Worm (Caenorhabditis elegans) whole organism, L1 larva: ENCODE data around the gene ari-1.4.

Source experiments
- C34B4.2 ChIP-seq: sonication (generic microtip); optimal IDR thresholded peaks from 2 replicates; lab custom pipeline; 2017; ENCODE audit warnings: mild to moderate bottlenecking, missing genetic modification characterization, missing compliant biosample characterization
- Y116A8C.19 ChIP-seq: sonication (generic microtip); optimal IDR thresholded peaks from 2 replicates; lab custom pipeline; 2016; ENCODE audit warnings: missing compliant biosample characterization, missing genetic modification characterization, borderline replicate concordance
- aha-1 ChIP-seq: fragments of 150-350 bp; optimal IDR thresholded peaks from 2 replicates; lab custom pipeline; 2014; ENCODE audit warnings: missing biosample characterization, missing genetic modification characterization
- dsc-1 ChIP-seq: sonication (generic microtip); optimal IDR thresholded peaks from 2 replicates; lab custom pipeline; 2016; ENCODE audit warnings: mild to moderate bottlenecking, missing genetic modification characterization, missing compliant biosample characterization
- grh-1 ChIP-seq: fragments of 200-800 bp; sonication (Bioruptor generic); IDR thresholded peaks from 2 replicates; pipeline ENCODE4 v1.3.6; 2022; ENCODE audit warnings: missing genetic modification reagents, missing genetic modification characterization, missing compliant biosample characterization
- mef-2 ChIP-seq: fragments of 150-350 bp; optimal IDR thresholded peaks from 2 replicates; lab custom pipeline; 2014; ENCODE audit warnings: missing biosample characterization, missing genetic modification characterization
- nhr-47 ChIP-seq: sonication (generic microtip); optimal IDR thresholded peaks from 2 replicates; lab custom pipeline; 2016; ENCODE audit warnings: mild to moderate bottlenecking, missing genetic modification characterization, moderate library complexity, missing compliant biosample characterization
- pax-3 ChIP-seq: fragments of 200-800 bp; sonication (Bioruptor generic); optimal IDR thresholded peaks from 2 replicates; lab custom pipeline; 2018; ENCODE audit warnings: mild to moderate bottlenecking, missing genetic modification characterization, moderate library complexity, missing compliant biosample characterization
- vab-15 ChIP-seq: sonication (generic microtip); optimal IDR thresholded peaks from 2 replicates; lab custom pipeline; 2017; ENCODE audit warnings: missing genotype, mild to moderate bottlenecking, missing genetic modification characterization, missing compliant biosample characterization
- ztf-4 ChIP-seq: fragments of 150-350 bp; optimal IDR thresholded peaks from 2 replicates; lab custom pipeline; 2014; ENCODE audit warnings: missing biosample characterization, missing genetic modification characterization

ari-1.4 gene

DNA sequence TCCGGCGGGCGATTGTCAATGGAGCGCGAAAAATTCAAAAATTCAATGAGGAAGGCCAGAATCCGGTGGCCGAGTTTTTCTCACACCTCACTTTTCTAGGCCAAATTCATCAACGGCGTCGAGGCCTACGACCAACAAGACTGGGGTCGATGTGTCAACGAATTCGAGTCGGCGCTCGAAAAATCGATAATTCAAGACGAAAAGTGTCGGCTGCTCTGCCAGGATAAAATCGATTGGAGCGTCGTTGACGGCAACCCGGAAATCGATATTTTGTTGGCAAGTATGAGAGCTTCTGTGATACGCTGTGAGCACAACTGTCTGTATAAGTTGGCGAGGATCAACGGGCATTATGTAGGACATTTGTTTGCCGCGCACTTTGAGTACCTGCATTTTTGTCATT, 52.5 kb downstream of the ari-1.4 start:
- TF ChIP-seq grh-1 (GFP tag; lab: Robert Waterston, UW) (no peak), Y116A8C.19 (tag; lab: Kevin White, UChicago) (no peak), C34B4.2 (no peak), pax-3 (no peak), nhr-47 (no peak), vab-15 (tag; lab: Kevin White, UChicago) (no peak), mef-2 (no peak), ztf-4 (tag; lab: Kevin White, UChicago) (no peak), dsc-1 (tag; lab: Kevin White, UChicago) (no peak), aha-1 (no peak)
